Fruit fly (Drosophila melanogaster): ENCODE data around the gene Mettl14.

Mettl14 gene

DNA sequence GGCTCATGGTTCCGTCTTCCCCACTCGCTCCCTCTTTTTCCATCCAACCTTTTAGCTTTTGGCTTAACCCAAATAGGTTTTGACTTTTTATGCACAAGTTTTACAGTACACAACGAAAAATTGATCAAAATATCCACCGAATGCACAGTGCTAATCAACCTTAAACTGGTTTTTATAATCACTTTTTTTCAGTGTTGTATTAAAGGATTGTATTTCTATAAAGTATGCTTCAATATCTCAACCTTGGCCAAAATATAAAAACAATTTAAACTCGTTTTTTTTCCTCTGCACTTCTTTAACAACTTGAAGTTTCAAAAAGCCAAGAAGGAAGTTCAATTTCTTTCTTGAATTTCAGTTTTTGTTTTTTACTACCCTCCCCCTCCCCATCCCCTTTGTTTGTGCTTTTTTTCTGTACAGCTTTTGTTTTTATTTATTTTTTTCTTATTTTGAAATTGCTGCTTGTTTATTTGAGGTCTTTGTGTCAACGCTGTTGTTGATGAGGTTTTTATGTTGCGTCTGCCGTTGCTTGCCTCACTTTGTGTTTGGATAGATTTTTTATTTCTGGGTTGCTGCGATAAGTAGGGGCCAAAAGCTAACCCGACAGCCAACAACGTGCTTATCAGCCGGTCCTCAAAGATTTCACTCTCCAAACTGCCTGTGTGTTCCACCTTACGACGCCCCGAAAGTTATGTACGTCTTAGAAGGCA lies 23.2 kb upstream of the Mettl14 start:
- TF ChIP-seq fd85E (GFP tag; optimal IDR thresholded peaks at IDR 0.05), result no peak
- TF ChIP-seq vri (GFP tag; optimal IDR thresholded peaks at IDR 0.05), result no peak
- peak; percentile 11 for TF ChIP-seq net (GFP tag; optimal IDR thresholded peaks at IDR 0.05)
- no peak for TF ChIP-seq fd59A (GFP tag; optimal IDR thresholded peaks at IDR 0.05)
- peak; percentile 26 for TF ChIP-seq Met (GFP tag; optimal IDR thresholded peaks at IDR 0.05)
- TF ChIP-seq CG8119 (GFP tag; IDR thresholded peaks at IDR 0.05), result peak; percentile 32; the same call in 1 of the 3 replicates
- TF ChIP-seq fkh (GFP tag; optimal IDR thresholded peaks at IDR 0.05), result peak; percentile 29
- TF ChIP-seq Sox14 (GFP tag; optimal IDR thresholded peaks at IDR 0.05), result no peak
- peak; percentile 45 for TF ChIP-seq Eip75B (GFP tag; optimal IDR thresholded peaks at IDR 0.05)
- peak; percentile 77 for TF ChIP-seq Eip78C (GFP tag)
- no peak for TF ChIP-seq CG10631 (GFP tag; optimal IDR thresholded peaks at IDR 0.05)
- TF ChIP-seq cyc (GFP tag; optimal IDR thresholded peaks at IDR 0.05), result no peak
- peak; percentile 15 for TF ChIP-seq CG34406 (GFP tag; optimal IDR thresholded peaks at IDR 0.05)
- TF ChIP-seq ss (GFP tag; optimal IDR thresholded peaks at IDR 0.05), result peak in 1 of 2 experiments; percentile 4
- TF ChIP-seq OdsH (GFP tag; optimal IDR thresholded peaks at IDR 0.05), result no peak
- no peak for TF ChIP-seq Hr38 (GFP tag; optimal IDR thresholded peaks at IDR 0.05)
- TF ChIP-seq CG11294 (GFP tag; IDR thresholded peaks at IDR 0.05), result no peak
- TF ChIP-seq salr (GFP tag; optimal IDR thresholded peaks at IDR 0.05), result no peak
- TF ChIP-seq CG3032 (tag; optimal IDR thresholded peaks at IDR 0.05), result no peak
- no peak for TF ChIP-seq Smox (GFP tag; optimal IDR thresholded peaks at IDR 0.05)
- TF ChIP-seq CG1621 (tag; optimal IDR thresholded peaks at IDR 0.05), result no peak
- TF ChIP-seq CG4318 (GFP tag; optimal IDR thresholded peaks at IDR 0.05), result no peak
- TF ChIP-seq CG3919 (GFP tag; optimal IDR thresholded peaks at IDR 0.05), result no peak
- TF ChIP-seq CG10669 (GFP tag; optimal IDR thresholded peaks at IDR 0.05), result no peak
- peak; percentile 13 for TF ChIP-seq Hr39 (GFP tag; optimal IDR thresholded peaks at IDR 0.05)
- peak; percentile 32 for TF ChIP-seq achi (GFP tag; optimal IDR thresholded peaks at IDR 0.05)
- no peak for TF ChIP-seq Eip93F (GFP tag; optimal IDR thresholded peaks at IDR 0.05)
- TF ChIP-seq Blimp-1 (GFP tag; optimal IDR thresholded peaks at IDR 0.05), result no peak
- peak; percentile 13 for TF ChIP-seq acj6 (GFP tag; optimal IDR thresholded peaks at IDR 0.05)
- peak; percentile 6 for TF ChIP-seq CG6792 (GFP tag; optimal IDR thresholded peaks at IDR 0.05)
- peak; percentile 52; the same call in 1 of the 3 replicates for TF ChIP-seq CG6163 (GFP tag; IDR thresholded peaks at IDR 0.05)
- TF ChIP-seq CG8319 (GFP tag; optimal IDR thresholded peaks at IDR 0.05), result no peak
- no peak for TF ChIP-seq Gug (GFP tag; IDR thresholded peaks at IDR 0.05)
- no peak for TF ChIP-seq CG31627 (GFP tag; optimal IDR thresholded peaks at IDR 0.05)
- TF ChIP-seq spab (GFP tag; optimal IDR thresholded peaks at IDR 0.05), result no peak
- TF ChIP-seq CG15336 (GFP tag; IDR thresholded peaks at IDR 0.05), result peak; percentile 31
- no peak for TF ChIP-seq CG6808 (GFP tag; optimal IDR thresholded peaks at IDR 0.05)
- no peak for TF ChIP-seq CG16779 (tag; optimal IDR thresholded peaks at IDR 0.05)
- no peak for TF ChIP-seq Ets21C (GFP tag; optimal IDR thresholded peaks at IDR 0.05)
- no peak for TF ChIP-seq Lpt (GFP tag; optimal IDR thresholded peaks at IDR 0.05)
- TF ChIP-seq CG9139 (GFP tag; optimal IDR thresholded peaks at IDR 0.05), result no peak
- TF ChIP-seq CG6854 (GFP tag; optimal IDR thresholded peaks at IDR 0.05), result no peak
- peak; percentile 48 for TF ChIP-seq CG32006 (GFP tag; optimal IDR thresholded peaks at IDR 0.05)
- no peak for TF ChIP-seq Ets96B (tag; optimal IDR thresholded peaks at IDR 0.05)
- no peak for TF ChIP-seq Sox15 (GFP tag; optimal IDR thresholded peaks at IDR 0.05)
- no peak for TF ChIP-seq lz (GFP tag; optimal IDR thresholded peaks at IDR 0.05)
- peak; percentile 4 for TF ChIP-seq pdm3 (GFP tag; optimal IDR thresholded peaks at IDR 0.05)
- peak; percentile 29 for TF ChIP-seq Hr4 (GFP tag; optimal IDR thresholded peaks at IDR 0.05)
- no peak for TF ChIP-seq dac (GFP tag; optimal IDR thresholded peaks at IDR 0.05)
- peak; percentile 5 for TF ChIP-seq esn (GFP tag; optimal IDR thresholded peaks at IDR 0.05)
- no peak for TF ChIP-seq CG7368 (GFP tag; optimal IDR thresholded peaks at IDR 0.05)
- TF ChIP-seq CG8632 (GFP tag; optimal IDR thresholded peaks at IDR 0.05), result no peak

Data from whole organism, prepupa.